Worm (Caenorhabditis elegans): Measurements from ENCODE around the gene irld-14.
"Not testable (repeated sequence)": the region's sequence is repeated elsewhere in the genome, so short reads cannot be mapped to it uniquely, and the experiment has no call there.

irld-14 gene

DNA sequence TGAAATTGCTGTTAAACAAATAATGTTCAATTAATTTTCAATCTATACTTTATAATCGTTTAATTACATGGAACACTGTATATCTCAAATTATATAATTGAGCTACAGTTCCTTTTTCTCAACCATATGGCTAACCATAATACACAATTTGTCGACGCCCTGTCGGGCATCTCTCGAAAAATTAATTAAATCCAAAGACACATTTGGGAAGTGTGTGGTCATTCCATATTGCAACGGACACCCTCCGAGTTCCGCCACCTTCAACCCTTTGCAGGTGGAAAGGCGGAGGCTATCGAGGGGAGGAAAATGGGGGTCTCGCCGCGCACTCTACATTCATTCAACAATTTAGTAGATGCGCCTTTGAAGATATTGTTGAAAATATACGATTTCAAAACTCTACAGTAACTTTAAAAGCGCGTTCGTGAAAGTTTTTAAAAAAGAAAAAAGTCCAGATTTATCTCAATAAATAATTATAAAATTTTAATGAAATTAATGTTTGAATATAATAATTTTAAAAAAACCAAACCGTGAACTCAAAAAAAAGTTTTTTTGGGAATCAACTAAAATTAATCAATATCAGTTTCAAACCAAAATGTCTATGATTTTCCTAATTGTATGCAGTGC lies 32.7 kb downstream of the irld-14 start, which contains the start of gene F14H8.8:
Gene F14H8.8, plus strand, starts transcription at position 574 of the 624 bp plus-strand sequence.
- TF ChIP-seq T22C8.4 (GFP tag; IDR thresholded peaks at IDR 0.05) (no peak), cog-1 (tag; optimal IDR thresholded peaks at IDR 0.05) (no peak), tab-1 (GFP tag; IDR thresholded peaks at IDR 0.05) (no peak), flt-1 (GFP tag; IDR thresholded peaks at IDR 0.05) (no peak), ztf-29 (GFP tag; IDR thresholded peaks at IDR 0.05) (no peak), med-1 (GFP tag; optimal IDR thresholded peaks at IDR 0.05; ENCODE audit: insufficient read depth) (no peak), ref-1 (GFP tag; conservative IDR thresholded peaks at IDR 0.05) (no peak), ztf-23 (GFP tag; IDR thresholded peaks at IDR 0.05) (no peak), klf-2 (GFP tag; conservative IDR thresholded peaks at IDR 0.05) (no peak)

ce11 chrV:15031373-15031772 lies 35.0 kb downstream of the irld-14 start, which contains the start of gene cng-1:
Gene cng-1, minus strand, starts transcription at chrV:15031473.
- not testable (repeated sequence) for TF ChIP-seq med-1 (GFP tag; optimal IDR thresholded peaks at IDR 0.05; ENCODE audit: insufficient read depth); ztf-23 (GFP tag; IDR thresholded peaks at IDR 0.05); cog-1 (tag; optimal IDR thresholded peaks at IDR 0.05)

DNA sequence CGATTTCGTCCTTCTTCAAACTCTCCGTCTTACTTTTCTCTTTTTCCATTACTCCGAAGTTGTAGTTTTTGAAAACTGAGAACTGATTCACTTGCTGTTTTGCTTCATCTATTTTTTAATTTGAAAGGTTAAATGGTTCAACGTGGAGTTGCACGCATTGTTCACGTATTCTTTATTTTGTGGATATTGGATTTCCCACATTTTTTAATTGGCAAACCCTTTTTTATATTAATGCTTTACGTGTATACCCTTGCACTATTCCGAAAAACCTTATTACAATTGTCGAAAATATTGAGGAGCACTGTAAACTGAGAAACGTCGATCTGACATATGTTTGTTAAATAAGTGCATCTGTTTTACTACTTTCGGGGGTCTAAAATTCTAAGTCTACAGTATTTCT lies 40.4 kb downstream of the irld-14 start, which contains the start of gene melo-3:
Gene melo-3, minus strand, starts transcription at position 101 of the 400 bp plus-strand sequence.
- not testable (repeated sequence) for TF ChIP-seq cog-1 (tag; optimal IDR thresholded peaks at IDR 0.05); flt-1 (GFP tag; IDR thresholded peaks at IDR 0.05); med-1 (GFP tag; optimal IDR thresholded peaks at IDR 0.05; ENCODE audit: insufficient read depth)

All from whole organism, midembryonic.